Worm (Caenorhabditis elegans): ENCODE data around the gene ztf-14.

The ztf-14 gene

DNA sequence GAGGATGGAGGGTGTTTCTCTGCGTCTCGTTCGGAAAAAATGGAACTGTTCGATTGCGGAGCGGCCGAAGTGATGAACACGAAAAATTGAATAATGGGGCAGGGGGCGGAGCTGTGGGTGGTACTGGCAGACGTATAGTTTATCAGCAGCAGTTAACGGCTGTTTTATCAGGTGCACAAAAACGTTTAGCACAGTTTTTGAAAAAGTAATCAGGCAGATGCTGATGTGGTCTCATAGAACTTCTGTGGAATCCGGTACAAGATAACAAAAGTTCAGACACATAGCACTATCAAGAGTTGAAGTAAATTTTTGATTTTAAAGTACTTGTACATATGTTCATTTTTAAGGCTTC is 8.6 kb downstream of the ztf-14 start:
- TF ChIP-seq lsy-2 (tag; optimal IDR thresholded peaks at IDR 0.05) = no peak
- no peak for TF ChIP-seq nhr-237 (tag; optimal IDR thresholded peaks at IDR 0.05)
- no peak for TF ChIP-seq M03D4.4 (tag; optimal IDR thresholded peaks at IDR 0.05)
- TF ChIP-seq ham-2 (GFP tag; optimal IDR thresholded peaks at IDR 0.05) = no peak
- no peak for TF ChIP-seq blmp-1 (tag; optimal IDR thresholded peaks at IDR 0.05)
- TF ChIP-seq nhr-12 (tag; optimal IDR thresholded peaks at IDR 0.05) = no peak
- TF ChIP-seq ztf-11 (tag; optimal IDR thresholded peaks at IDR 0.05) = no peak
- TF ChIP-seq hlh-1 (tag; optimal IDR thresholded peaks at IDR 0.05) = no peak
- TF ChIP-seq lin-32 (GFP tag; optimal IDR thresholded peaks at IDR 0.05) = no peak
- no peak for TF ChIP-seq sem-2 (GFP tag; optimal IDR thresholded peaks at IDR 0.05)
- no peak for TF ChIP-seq nhr-2 (tag; optimal IDR thresholded peaks at IDR 0.05)
- TF ChIP-seq ceh-83 (GFP tag; optimal IDR thresholded peaks at IDR 0.05) = no peak
- no peak for TF ChIP-seq nhr-76 (tag; optimal IDR thresholded peaks at IDR 0.05)
- no peak for TF ChIP-seq flh-1 (GFP tag; optimal IDR thresholded peaks at IDR 0.05)
- no peak for TF ChIP-seq snpc-4 (tag; optimal IDR thresholded peaks at IDR 0.05)
- no peak for TF ChIP-seq mep-1 (tag; optimal IDR thresholded peaks at IDR 0.05)

DNA sequence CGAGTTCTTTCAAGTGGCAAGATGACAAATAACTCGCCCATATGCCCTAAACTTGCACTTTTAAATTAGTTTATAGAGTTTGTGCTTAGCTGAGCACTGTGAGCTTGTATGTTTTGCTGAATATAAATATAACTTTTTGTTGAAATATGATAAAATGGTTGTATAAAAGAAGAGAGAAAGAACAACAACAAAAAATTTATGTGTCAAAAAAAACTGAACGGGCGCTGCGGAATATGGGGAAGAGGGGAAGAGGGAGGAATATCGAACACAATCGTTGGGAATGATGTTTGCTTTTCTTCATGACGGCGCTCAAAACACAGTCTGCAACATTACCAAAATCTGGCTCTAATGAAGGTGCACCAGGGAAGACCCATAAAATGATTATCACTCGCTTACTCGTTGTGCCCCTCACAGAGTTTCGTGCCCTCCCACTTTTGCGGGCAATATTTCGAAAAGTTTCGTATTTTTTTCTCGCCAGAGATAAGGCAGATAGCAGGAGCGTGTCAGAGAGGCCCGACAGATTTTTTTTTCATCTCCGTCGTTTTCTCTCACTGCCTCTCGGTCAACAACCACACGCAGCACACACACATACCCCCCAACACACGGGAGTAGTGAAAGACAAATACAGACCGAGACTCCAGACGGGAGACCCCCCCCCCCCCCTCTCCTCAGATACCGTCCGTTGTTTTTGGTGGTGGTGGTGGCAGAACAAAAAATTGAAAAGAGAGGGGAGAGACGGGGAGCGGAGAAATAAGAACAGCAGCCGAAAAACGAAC is 9.9 kb downstream of the ztf-14 start:
- no peak for TF ChIP-seq zip-8 (tag; optimal IDR thresholded peaks at IDR 0.05)
- no peak for TF ChIP-seq snpc-4 (tag; optimal IDR thresholded peaks at IDR 0.05)
- TF ChIP-seq M03D4.4 (tag; optimal IDR thresholded peaks at IDR 0.05) = peak; percentile 52
- TF ChIP-seq mab-5 (tag; optimal IDR thresholded peaks at IDR 0.05) = no peak
- peak; percentile 10 for TF ChIP-seq cnd-1 (tag; optimal IDR thresholded peaks at IDR 0.05)

DNA sequence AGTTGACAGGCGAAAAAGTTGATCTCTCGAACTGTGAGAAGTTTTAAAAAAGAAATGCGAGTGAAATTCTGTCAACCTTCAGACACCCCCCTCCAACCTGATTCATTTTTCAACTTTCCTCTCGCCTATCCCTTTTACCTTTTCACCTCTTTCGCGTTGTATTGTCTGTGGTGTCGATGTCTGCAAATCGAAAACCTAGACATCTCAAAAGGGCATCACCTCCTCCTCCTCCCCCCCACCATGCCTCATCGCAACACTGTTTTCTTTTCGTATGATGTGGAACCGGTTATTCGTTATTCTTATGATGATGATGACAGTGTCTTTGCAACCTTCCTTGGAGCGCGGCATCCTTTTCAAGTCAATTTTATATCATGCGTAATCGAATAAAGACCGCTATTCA is 12.1 kb downstream of the ztf-14 start:
- no peak for TF ChIP-seq hlh-1 (tag; optimal IDR thresholded peaks at IDR 0.05)
- TF ChIP-seq ham-2 (GFP tag; optimal IDR thresholded peaks at IDR 0.05) = no peak
- no peak for TF ChIP-seq mls-2 (tag; optimal IDR thresholded peaks at IDR 0.05)

DNA sequence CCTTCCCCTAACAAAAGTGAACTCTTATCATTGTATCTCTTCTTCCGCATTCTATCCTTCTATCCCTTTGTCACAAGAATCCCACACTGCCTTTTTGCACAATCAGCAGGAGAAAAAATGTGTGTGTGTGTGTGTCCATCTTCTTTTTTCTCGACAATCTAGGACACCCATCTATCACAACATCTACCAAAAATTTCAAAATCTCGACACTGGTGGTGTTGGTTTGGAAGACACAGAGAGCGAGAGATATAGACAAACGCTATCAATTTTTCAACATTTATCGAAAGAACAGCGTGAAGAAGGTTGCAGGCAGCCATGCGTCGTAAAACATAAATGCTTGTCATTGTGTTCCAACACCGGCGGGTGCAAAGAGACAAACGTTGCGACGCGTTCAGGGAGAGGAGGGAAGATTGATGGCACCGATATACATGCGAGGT is 13.0 kb downstream of the ztf-14 start:
- peak; percentile 83 for TF ChIP-seq unc-62 (GFP tag; optimal IDR thresholded peaks at IDR 0.05)
- no peak for TF ChIP-seq flh-1 (GFP tag; optimal IDR thresholded peaks at IDR 0.05)
- TF ChIP-seq lin-32 (GFP tag; optimal IDR thresholded peaks at IDR 0.05) = no peak
- peak; percentile 32 for TF ChIP-seq ham-2 (GFP tag; optimal IDR thresholded peaks at IDR 0.05)
- TF ChIP-seq blmp-1 (tag; optimal IDR thresholded peaks at IDR 0.05) = no peak
- peak; percentile 43 for TF ChIP-seq unc-120 (tag; optimal IDR thresholded peaks at IDR 0.05; ENCODE audit: poor library complexity, severe bottlenecking)
- TF ChIP-seq lsy-2 (tag; optimal IDR thresholded peaks at IDR 0.05) = no peak

DNA sequence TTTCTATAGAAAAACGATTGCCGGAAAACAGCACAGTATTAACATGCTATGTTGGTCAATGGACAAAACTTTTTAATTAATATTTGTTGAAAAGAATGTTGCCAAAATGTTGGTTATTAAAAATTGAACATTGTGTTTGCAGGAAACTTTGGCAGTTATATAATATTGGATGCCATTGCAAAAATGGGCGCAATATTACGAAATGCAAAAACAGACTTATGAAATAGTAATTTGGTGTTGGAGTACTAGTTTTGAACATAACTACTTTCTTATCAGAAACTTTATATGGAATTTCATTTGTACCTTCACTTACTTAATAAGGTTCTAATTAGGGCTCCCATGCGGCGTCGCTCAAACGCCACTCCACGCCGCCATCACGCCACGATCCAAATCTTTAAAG is 14.5 kb downstream of the ztf-14 start:
- TF ChIP-seq elt-1 (tag; optimal IDR thresholded peaks at IDR 0.05; ENCODE audit: borderline replicate concordance, insufficient read depth) = no peak
- no peak for TF ChIP-seq lsy-2 (tag; optimal IDR thresholded peaks at IDR 0.05)
- no peak for TF ChIP-seq pha-4 (tag; optimal IDR thresholded peaks at IDR 0.05)
- TF ChIP-seq sem-2 (GFP tag; optimal IDR thresholded peaks at IDR 0.05) = no peak
- no peak for TF ChIP-seq snpc-4 (tag; optimal IDR thresholded peaks at IDR 0.05)
- no peak for TF ChIP-seq blmp-1 (tag; optimal IDR thresholded peaks at IDR 0.05)
- TF ChIP-seq drap-1 (GFP tag; optimal IDR thresholded peaks at IDR 0.05) = no peak
- no peak for TF ChIP-seq ceh-39 (tag; optimal IDR thresholded peaks at IDR 0.05)
- no peak for TF ChIP-seq unc-39 (tag; optimal IDR thresholded peaks at IDR 0.05)
- TF ChIP-seq mab-5 (tag; optimal IDR thresholded peaks at IDR 0.05) = no peak
- TF ChIP-seq cnd-1 (tag; optimal IDR thresholded peaks at IDR 0.05) = no peak
- no peak for TF ChIP-seq ham-2 (GFP tag; optimal IDR thresholded peaks at IDR 0.05)

DNA sequence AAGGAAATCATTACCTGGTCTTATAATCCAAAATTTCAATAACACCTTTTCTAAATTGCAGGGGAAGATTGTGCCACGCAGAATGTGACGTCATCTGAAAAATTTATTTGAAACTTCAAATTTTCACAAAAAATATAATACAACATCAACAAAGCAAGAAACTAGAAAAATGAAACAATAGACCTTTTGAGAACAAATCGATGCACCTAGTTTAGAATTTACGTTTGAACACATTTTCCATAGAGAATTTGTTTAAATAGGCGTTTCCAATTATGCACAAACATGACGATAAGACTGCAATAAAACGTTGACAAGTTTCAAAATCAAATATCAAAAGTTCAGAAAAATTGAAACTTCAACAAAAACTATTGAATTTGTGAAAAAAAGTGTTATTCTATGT is 16.9 kb downstream of the ztf-14 start, which contains the start of gene fbxa-141:
Gene fbxa-141 (minus strand): TSS at position 101 of the 400 bp plus-strand sequence.
- TF ChIP-seq nhr-12 (tag; optimal IDR thresholded peaks at IDR 0.05) = no peak
- no peak for TF ChIP-seq nhr-2 (tag; optimal IDR thresholded peaks at IDR 0.05)
- TF ChIP-seq cnd-1 (tag; optimal IDR thresholded peaks at IDR 0.05) = no peak
- TF ChIP-seq ces-1 (GFP tag; optimal IDR thresholded peaks at IDR 0.05) = no peak
- TF ChIP-seq tbx-8 (GFP tag; optimal IDR thresholded peaks at IDR 0.05) = no peak
- no peak for TF ChIP-seq unc-62 (GFP tag; optimal IDR thresholded peaks at IDR 0.05)
- no peak for TF ChIP-seq lsy-2 (tag; optimal IDR thresholded peaks at IDR 0.05)
- no peak for TF ChIP-seq bed-3 (GFP tag; optimal IDR thresholded peaks at IDR 0.05)
- TF ChIP-seq mep-1 (tag; optimal IDR thresholded peaks at IDR 0.05) = no peak
- TF ChIP-seq unc-120 (tag; optimal IDR thresholded peaks at IDR 0.05; ENCODE audit: poor library complexity, severe bottlenecking) = no peak
- TF ChIP-seq elt-3 (tag; optimal IDR thresholded peaks at IDR 0.05) = no peak
- no peak for TF ChIP-seq ham-2 (GFP tag; optimal IDR thresholded peaks at IDR 0.05)
- TF ChIP-seq zip-8 (tag; optimal IDR thresholded peaks at IDR 0.05) = no peak
- TF ChIP-seq ztf-11 (tag; optimal IDR thresholded peaks at IDR 0.05) = no peak
- no peak for TF ChIP-seq mab-5 (tag; optimal IDR thresholded peaks at IDR 0.05)
- no peak for TF ChIP-seq ceh-43 (GFP tag; optimal IDR thresholded peaks at IDR 0.05)
- TF ChIP-seq snpc-4 (tag; optimal IDR thresholded peaks at IDR 0.05) = no peak
